Worm (Caenorhabditis elegans) whole organism, young adult: ENCODE measurements around the gene tex-2.

ENCODE experiments used
- C06A6.2 ChIP-seq: fragments of 200-800 bp; sonication (Bioruptor generic); conservative IDR thresholded peaks from 2 replicates; pipeline ENCODE4 v1.3.6; 2022; ENCODE audit warnings: missing genetic modification characterization, missing compliant biosample characterization
- D2030.7 ChIP-seq: fragments of 200-800 bp; sonication (Bioruptor generic); IDR thresholded peaks from 2 replicates; pipeline ENCODE4 v1.3.6; 2022; ENCODE audit warnings: missing genetic modification reagents, missing genetic modification characterization, missing compliant biosample characterization
- F33H1.4 ChIP-seq: fragments of 200-800 bp; sonication (Bioruptor generic); IDR thresholded peaks from 2 replicates; pipeline ENCODE4 v1.3.6; 2022; ENCODE audit warnings: missing genetic modification reagents, missing genetic modification characterization, missing compliant biosample characterization
- T07F8.4 ChIP-seq: sonication (generic microtip); optimal IDR thresholded peaks from 2 replicates; lab custom pipeline; 2016; ENCODE audit warnings: mild to moderate bottlenecking, missing genetic modification characterization, moderate library complexity, missing compliant biosample characterization
- Y67H2A.10 ChIP-seq: fragments of 200-800 bp; sonication (Bioruptor generic); conservative IDR thresholded peaks from 2 replicates; pipeline ENCODE4 v1.3.6; 2022; ENCODE audit warnings: missing genetic modification reagents, missing genetic modification characterization, missing compliant biosample characterization
- akir-1 ChIP-seq: fragments of 200-800 bp; sonication (Bioruptor generic); optimal IDR thresholded peaks from 2 replicates; lab custom pipeline; 2018; ENCODE audit warnings: mild to moderate bottlenecking, missing genetic modification characterization, moderate library complexity, missing compliant biosample characterization
- ama-1 ChIP-seq, 3 experiments: fragments of 150-350 bp in 1 of 3; sonication (generic microtip) in 2 of 3; optimal IDR thresholded peaks; 2 replicates each; lab custom pipeline; 2014 to 2018; ENCODE audit warnings: missing biosample characterization in 2 of 3, missing genetic modification characterization in 2 of 3, missing genetic modification reagents in 2 of 3
- aptf-2 ChIP-seq: fragments of 200-800 bp; sonication (Bioruptor generic); conservative IDR thresholded peaks from 2 replicates; pipeline ENCODE4 v1.3.6; 2022; ENCODE audit warnings: missing genetic modification reagents, missing genetic modification characterization, missing compliant biosample characterization
- aptf-3 ChIP-seq: fragments of 200-800 bp; sonication (Bioruptor generic); IDR thresholded peaks from 2 replicates; pipeline ENCODE4 v1.3.6; 2022; ENCODE audit warnings: missing genetic modification characterization, missing compliant biosample characterization
- bed-2 ChIP-seq: fragments of 200-800 bp; sonication (Bioruptor generic); IDR thresholded peaks from 2 replicates; pipeline ENCODE4 v1.3.6; 2022; ENCODE audit warnings: missing genetic modification reagents, missing genetic modification characterization, missing compliant biosample characterization
- cebp-1 ChIP-seq, 2 experiments: fragments of 200-800 bp in 1 of 2; sonication (Bioruptor generic) in 1 of 2; sonication (generic microtip) in 1 of 2; IDR thresholded peaks in 1 of 2; optimal IDR thresholded peaks in 1 of 2; 2 replicates each; pipeline versions ENCODE4 v1.3.6 to Lab custom; 2017 to 2022; ENCODE audit warnings: missing compliant biosample characterization in 2 of 2, missing genetic modification characterization in 2 of 2, mild to moderate bottlenecking in 1 of 2, missing genetic modification reagents in 1 of 2, moderate library complexity in 1 of 2
- ceh-100 ChIP-seq: fragments of 200-800 bp; sonication (Bioruptor generic); IDR thresholded peaks from 2 replicates; pipeline ENCODE4 v1.3.6; 2022; ENCODE audit warnings: missing genetic modification reagents, missing genetic modification characterization, missing compliant biosample characterization
- ceh-40 ChIP-seq: fragments of 200-800 bp; sonication (Bioruptor generic); IDR thresholded peaks from 2 replicates; pipeline ENCODE4 v1.3.6; 2022; ENCODE audit warnings: missing genetic modification characterization, missing compliant biosample characterization
- die-1 ChIP-seq: sonication (generic microtip); optimal IDR thresholded peaks from 2 replicates; lab custom pipeline; 2016; ENCODE audit warnings: missing genotype, mild to moderate bottlenecking, missing genetic modification characterization, missing compliant biosample characterization
- hlh-12 ChIP-seq: sonication (generic microtip); optimal IDR thresholded peaks from 2 replicates; lab custom pipeline; 2016; ENCODE audit warnings: missing genetic modification characterization, missing compliant biosample characterization
- hmg-20 ChIP-seq: fragments of 200-800 bp; sonication (Bioruptor generic); IDR thresholded peaks from 2 replicates; pipeline ENCODE4 v1.3.6; 2022; ENCODE audit warnings: missing genetic modification reagents, missing genetic modification characterization, missing compliant biosample characterization
- hrde-1 ChIP-seq: sonication (generic microtip); optimal IDR thresholded peaks from 2 replicates; lab custom pipeline; 2016; ENCODE audit warnings: missing genetic modification characterization, mild to moderate bottlenecking, missing compliant biosample characterization, moderate library complexity, missing genotype, missing genetic modification reagents, borderline replicate concordance
- let-607 ChIP-seq, 2 experiments: fragments of 200-800 bp in 1 of 2; sonication (Bioruptor generic) in 1 of 2; sonication (generic microtip) in 1 of 2; optimal IDR thresholded peaks; 2 replicates each; lab custom pipeline; 2016 to 2018; ENCODE audit warnings: mild to moderate bottlenecking in 2 of 2, missing compliant biosample characterization in 2 of 2, missing genetic modification characterization in 2 of 2, moderate library complexity in 2 of 2, missing genotype in 1 of 2
- lin-26 ChIP-seq: fragments of 200-800 bp; sonication (Bioruptor generic); IDR thresholded peaks from 2 replicates; pipeline ENCODE4 v1.3.6; 2022; ENCODE audit warnings: missing genetic modification reagents, missing genetic modification characterization, missing compliant biosample characterization
- lin-35 ChIP-seq, 3 experiments: fragments of 150-350 bp in 2 of 3; sonication (generic microtip) in 1 of 3; optimal IDR thresholded peaks; 2 replicates each; lab custom pipeline; 2014 to 2018; ENCODE audit warnings: missing biosample characterization in 3 of 3, missing genetic modification characterization in 3 of 3, missing genetic modification reagents in 3 of 3
- lin-54 ChIP-seq: fragments of 200-800 bp; sonication (Bioruptor generic); optimal IDR thresholded peaks from 2 replicates; lab custom pipeline; 2018; ENCODE audit warnings: mild to moderate bottlenecking, missing genetic modification characterization, missing compliant biosample characterization
- lir-1 ChIP-seq: fragments of 200-800 bp; sonication (Bioruptor generic); conservative IDR thresholded peaks from 2 replicates; pipeline ENCODE4 v1.3.6; 2022; ENCODE audit warnings: missing genetic modification reagents, missing genetic modification characterization, missing compliant biosample characterization
- lsy-27 ChIP-seq: sonication (generic microtip); optimal IDR thresholded peaks from 2 replicates; lab custom pipeline; 2017; ENCODE audit warnings: missing genetic modification characterization, mild to moderate bottlenecking, missing compliant biosample characterization, antibody characterized with exemption, missing genotype, borderline replicate concordance; ENCODE audit not compliant: insufficient read depth
- madf-10 ChIP-seq: sonication (generic microtip); optimal IDR thresholded peaks from 2 replicates; lab custom pipeline; 2016; ENCODE audit warnings: mild to moderate bottlenecking, missing genetic modification characterization, missing compliant biosample characterization
- madf-8 ChIP-seq: fragments of 200-800 bp; sonication (Bioruptor generic); conservative IDR thresholded peaks from 2 replicates; pipeline ENCODE4 v1.3.6; 2022; ENCODE audit warnings: missing genetic modification reagents, missing genetic modification characterization, missing compliant biosample characterization
- mel-28 ChIP-seq: sonication (generic microtip); optimal IDR thresholded peaks from 2 replicates; lab custom pipeline; 2016; ENCODE audit warnings: borderline replicate concordance, mild to moderate bottlenecking, missing genetic modification characterization, missing compliant biosample characterization
- nfyb-1 ChIP-seq: fragments of 200-800 bp; sonication (Bioruptor generic); IDR thresholded peaks from 2 replicates; pipeline ENCODE4 v1.3.6; 2022; ENCODE audit warnings: missing genetic modification reagents, missing genetic modification characterization, missing compliant biosample characterization
- nhr-179 ChIP-seq: sonication (generic microtip); optimal IDR thresholded peaks from 2 replicates; lab custom pipeline; 2016; ENCODE audit warnings: mild to moderate bottlenecking, missing genetic modification characterization, missing compliant biosample characterization
- nhr-80 ChIP-seq: sonication (generic microtip); optimal IDR thresholded peaks from 2 replicates; lab custom pipeline; 2016; ENCODE audit warnings: missing genetic modification characterization, missing compliant biosample characterization
- pbrm-1 ChIP-seq: fragments of 200-800 bp; sonication (Bioruptor generic); IDR thresholded peaks from 2 replicates; pipeline ENCODE4 v1.3.6; 2022; ENCODE audit warnings: missing genetic modification reagents, missing genetic modification characterization, missing compliant biosample characterization
- rec-8 ChIP-seq, 2 experiments: sonication (generic microtip); optimal IDR thresholded peaks; 2 replicates each; lab custom pipeline; 2016; ENCODE audit warnings: mild to moderate bottlenecking in 2 of 2, missing genetic modification characterization in 2 of 2, missing genetic modification reagents in 2 of 2, missing genotype in 2 of 2, missing biosample characterization in 1 of 2, missing compliant biosample characterization in 1 of 2, moderate library complexity in 1 of 2
- repo-1 ChIP-seq: sonication (generic microtip); optimal IDR thresholded peaks from 2 replicates; lab custom pipeline; 2017; ENCODE audit warnings: mild to moderate bottlenecking, missing genetic modification characterization, missing compliant biosample characterization
- rpc-1 ChIP-seq, 2 experiments: fragments of 150-350 bp in 1 of 2; sonication (generic microtip) in 1 of 2; optimal IDR thresholded peaks; 2 replicates each; lab custom pipeline; 2014 to 2018; ENCODE audit warnings: missing biosample characterization in 1 of 2, missing genetic modification characterization in 1 of 2, missing genetic modification reagents in 1 of 2, missing genotype in 1 of 2
- sdz-38 ChIP-seq: sonication (generic microtip); optimal IDR thresholded peaks from 2 replicates; lab custom pipeline; 2016; ENCODE audit warnings: missing genotype, missing genetic modification characterization, missing compliant biosample characterization
- sea-2 ChIP-seq: fragments of 200-800 bp; sonication (Bioruptor generic); IDR thresholded peaks from 2 replicates; pipeline ENCODE4 v1.3.6; 2022; ENCODE audit warnings: missing genetic modification characterization, missing compliant biosample characterization
- sptf-2 ChIP-seq: fragments of 200-800 bp; sonication (Bioruptor generic); optimal IDR thresholded peaks from 2 replicates; lab custom pipeline; 2018; ENCODE audit warnings: mild to moderate bottlenecking, missing genetic modification characterization, missing compliant biosample characterization
- zfh-2 ChIP-seq: fragments of 200-800 bp; sonication (Bioruptor generic); conservative IDR thresholded peaks from 2 replicates; pipeline ENCODE4 v1.3.6; 2022; ENCODE audit warnings: missing genetic modification reagents, missing genetic modification characterization, missing compliant biosample characterization
- zim-3 ChIP-seq: sonication (generic microtip); optimal IDR thresholded peaks from 2 replicates; lab custom pipeline; 2017; ENCODE audit warnings: mild to moderate bottlenecking, missing genetic modification characterization, moderate library complexity, missing compliant biosample characterization
- ztf-18 ChIP-seq: sonication (generic microtip); optimal IDR thresholded peaks from 2 replicates; lab custom pipeline; 2016; ENCODE audit warnings: missing genotype, mild to moderate bottlenecking, missing genetic modification characterization, missing compliant biosample characterization
- ztf-22 ChIP-seq: fragments of 200-800 bp; sonication (Bioruptor generic); optimal IDR thresholded peaks from 2 replicates; lab custom pipeline; 2018; ENCODE audit warnings: mild to moderate bottlenecking, missing genetic modification characterization, moderate library complexity, missing compliant biosample characterization
- ztf-25 ChIP-seq: fragments of 200-800 bp; sonication (Bioruptor generic); IDR thresholded peaks from 2 replicates; pipeline ENCODE4 v1.3.6; 2022; ENCODE audit warnings: missing genetic modification reagents, missing genetic modification characterization, missing compliant biosample characterization
- ztf-28 ChIP-seq: fragments of 200-800 bp; sonication (Bioruptor generic); IDR thresholded peaks from 2 replicates; pipeline ENCODE4 v1.3.6; 2022; ENCODE audit warnings: missing genetic modification reagents, missing genetic modification characterization, missing compliant biosample characterization
- ztf-3 ChIP-seq: fragments of 200-800 bp; sonication (Bioruptor generic); optimal IDR thresholded peaks from 2 replicates; lab custom pipeline; 2018; ENCODE audit warnings: mild to moderate bottlenecking, missing genetic modification characterization, missing compliant biosample characterization

tex-2 gene

ce11 chrII:5844694-5845129 is 28.7 kb downstream of the tex-2 start (continued):
- TF ChIP-seq rpc-1 (optimal IDR thresholded peaks at IDR 0.05; lab: Kevin White, UChicago) (peak; percentile 21), rpc-1 (tag; optimal IDR thresholded peaks at IDR 0.05; lab: Kevin White, UChicago) (peak; percentile 29), hmg-20 (GFP tag; lab: Robert Waterston, UW) (peak; percentile 97), aptf-2 (GFP tag; lab: Robert Waterston, UW) (peak; percentile 73; the same call in 1 of the 2 replicates), lsy-27 (peak; percentile 93), ztf-28 (peak; percentile 94), madf-8 (GFP tag; lab: Robert Waterston, UW) (peak; percentile 84), bed-2 (peak; percentile 94), ztf-25 (GFP tag; lab: Robert Waterston, UW) (peak; percentile 80), ceh-40 (GFP tag; lab: Robert Waterston, UW) (peak; percentile 80), T07F8.4 (tag; lab: Kevin White, UChicago) (peak; percentile 94), D2030.7 (peak; percentile 99), ztf-3 (GFP tag; lab: Kevin White, UChicago) (peak; percentile 96), cebp-1 (GFP tag; IDR thresholded peaks at IDR 0.05; lab: Robert Waterston, UW) (peak; percentile 91), cebp-1 (tag; optimal IDR thresholded peaks at IDR 0.05; lab: Kevin White, UChicago) (peak; percentile 98), akir-1 (GFP tag; lab: Kevin White, UChicago) (peak; percentile 83), sdz-38 (peak; percentile 59), let-607 (tag; optimal IDR thresholded peaks at IDR 0.05; lab: Kevin White, UChicago) (peak; percentile 83 to 94), F33H1.4 (GFP tag; lab: Robert Waterston, UW) (peak; percentile 81), zfh-2 (GFP tag; lab: Robert Waterston, UW) (peak; percentile 97), rec-8 (tag; optimal IDR thresholded peaks at IDR 0.05; lab: Kevin White, UChicago) (peak; percentile 86 to 93), ceh-100 (GFP tag; lab: Robert Waterston, UW) (peak; percentile 95), aptf-3 (GFP tag; lab: Robert Waterston, UW) (peak; percentile 81), hlh-12 (tag; lab: Kevin White, UChicago) (peak; percentile 2), lin-26 (GFP tag; lab: Robert Waterston, UW) (peak; percentile 96), pbrm-1 (peak; percentile 100), mel-28 (peak; percentile 87), hrde-1 (tag; lab: Kevin White, UChicago) (peak; percentile 94), ztf-22 (GFP tag; lab: Kevin White, UChicago) (peak; percentile 98), zim-3 (tag; lab: Kevin White, UChicago) (peak; percentile 95), Y67H2A.10 (peak; percentile 90)

ce11 chrII:5841866-5842265 is 31.5 kb downstream of the tex-2 start, which contains the start of gene nep-25:
Gene nep-25, plus strand, starts transcription at chrII:5842240.
- TF ChIP-seq die-1 (tag; lab: Kevin White, UChicago) (no peak), ceh-40 (GFP tag; lab: Robert Waterston, UW) (no peak), lin-35 (GFP tag; optimal IDR thresholded peaks at IDR 0.05; lab: Kevin White, UChicago) (no peak), lin-54 (GFP tag; lab: Kevin White, UChicago) (no peak), nhr-179 (tag; lab: Kevin White, UChicago) (no peak), nfyb-1 (GFP tag; lab: Robert Waterston, UW) (no peak), sptf-2 (GFP tag; lab: Kevin White, UChicago) (no peak), madf-10 (no peak), zfh-2 (GFP tag; lab: Robert Waterston, UW) (no peak), ama-1 (optimal IDR thresholded peaks at IDR 0.05; lab: Kevin White, UChicago) (no peak), ama-1 (GFP tag; optimal IDR thresholded peaks at IDR 0.05; lab: Kevin White, UChicago) (no peak), sea-2 (no peak), nhr-80 (tag; lab: Kevin White, UChicago) (no peak), ztf-25 (GFP tag; lab: Robert Waterston, UW) (no peak), repo-1 (tag; lab: Kevin White, UChicago) (no peak), aptf-3 (GFP tag; lab: Robert Waterston, UW) (no peak), C06A6.2 (GFP tag; lab: Robert Waterston, UW) (no peak), ztf-18 (tag; lab: Kevin White, UChicago) (no peak), lsy-27 (no peak), lir-1 (GFP tag; lab: Robert Waterston, UW) (no peak)
